Worm (Caenorhabditis elegans): Measurements from ENCODE around the gene vms-1.

Gene vms-1

ce11 chrIII:8126978-8127377 is 38.6 kb downstream of the vms-1 start (continued):
- TF ChIP-seq gmeb-2 (tag; optimal IDR thresholded peaks at IDR 0.05) (no peak), nfya-1 (tag; optimal IDR thresholded peaks at IDR 0.05) (peak; percentile 15), K02D7.2 (tag; optimal IDR thresholded peaks at IDR 0.05) (no peak), hlh-15 (tag; optimal IDR thresholded peaks at IDR 0.05) (no peak), unc-3 (GFP tag; conservative IDR thresholded peaks at IDR 0.05) (no peak), unc-3 (tag; optimal IDR thresholded peaks at IDR 0.05) (no peak), syd-9 (tag; optimal IDR thresholded peaks at IDR 0.05) (peak; percentile 57), eyg-1 (tag; optimal IDR thresholded peaks at IDR 0.05) (no peak), unc-42 (tag; optimal IDR thresholded peaks at IDR 0.05) (peak; percentile 32), ceh-30 (tag; optimal IDR thresholded peaks at IDR 0.05) (no peak), ceh-31 (tag; optimal IDR thresholded peaks at IDR 0.05) (peak; percentile 65), zip-5 (tag; optimal IDR thresholded peaks at IDR 0.05) (no peak), elt-4 (tag; optimal IDR thresholded peaks at IDR 0.05) (no peak)

DNA sequence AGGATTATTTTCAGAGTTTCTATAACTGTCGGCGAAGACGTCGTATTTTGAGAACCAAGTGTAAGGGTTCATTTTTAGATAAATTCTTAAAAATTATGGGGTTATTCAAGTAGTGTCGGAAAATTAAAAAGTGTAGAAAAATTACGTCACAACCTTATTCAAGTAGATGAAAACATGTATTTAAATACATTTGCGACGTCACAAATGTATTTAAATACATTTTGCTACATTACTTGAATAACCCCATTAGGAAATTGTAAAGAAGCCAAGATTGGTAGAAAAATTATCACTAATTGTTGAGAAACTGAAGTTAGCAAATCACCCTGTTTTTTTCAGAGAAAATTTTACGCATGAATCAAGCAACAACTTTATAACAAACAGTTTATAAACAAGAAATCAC is 40.9 kb downstream of the vms-1 start:
- TF ChIP-seq ceh-18 (tag; optimal IDR thresholded peaks at IDR 0.05) (no peak), fax-1 (tag; optimal IDR thresholded peaks at IDR 0.05) (no peak), che-1 (tag; optimal IDR thresholded peaks at IDR 0.05) (no peak), nhr-11 (tag; optimal IDR thresholded peaks at IDR 0.05) (no peak), pros-1 (tag; optimal IDR thresholded peaks at IDR 0.05) (no peak)

DNA sequence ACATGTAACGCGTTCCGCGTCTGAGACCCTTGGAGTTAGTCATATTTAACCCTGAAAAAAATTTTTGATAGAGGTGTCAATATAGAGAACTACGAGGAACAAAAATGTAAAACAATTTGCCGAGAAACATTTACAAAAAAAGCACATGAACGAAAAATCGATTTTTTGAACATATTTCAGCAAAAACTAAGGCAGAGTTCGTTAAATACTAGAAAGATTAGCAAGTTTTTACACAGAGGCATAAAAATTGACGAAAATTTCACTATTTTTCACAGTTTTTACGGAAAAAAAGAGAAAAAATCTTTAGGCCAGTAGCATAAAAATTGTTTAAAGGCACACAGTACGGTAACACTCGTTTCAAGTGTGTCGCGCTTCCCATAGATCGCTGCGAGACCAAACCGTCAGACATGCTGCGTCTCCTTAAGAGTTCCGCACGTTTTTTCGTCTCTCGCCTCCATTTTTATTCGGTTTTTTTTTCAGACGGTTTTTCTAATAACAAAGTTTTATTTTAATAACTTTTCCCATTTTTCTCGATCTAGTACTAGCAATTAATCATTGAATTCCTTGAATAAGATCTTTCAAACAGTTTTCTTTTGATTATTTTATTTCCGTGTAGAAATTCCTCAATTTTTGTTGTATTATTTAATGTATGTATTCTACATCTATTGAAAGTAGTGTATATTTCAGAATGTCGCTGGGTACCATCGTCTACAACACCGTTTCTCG is 42.0 kb downstream of the vms-1 start, which contains the start of the genes rpl-21 and C14B9.10:
Gene rpl-21 (minus strand): TSS at position 51 of the 726 bp plus-strand sequence.
Gene C14B9.10 (plus strand): TSS at position 676 of the 726 bp plus-strand sequence.
- TF ChIP-seq ceh-34 (tag; optimal IDR thresholded peaks at IDR 0.05) = no peak
- peak; percentile 23 for TF ChIP-seq elt-2 (tag; optimal IDR thresholded peaks at IDR 0.05)
- peak; percentile 49 for TF ChIP-seq tbx-2 (tag; optimal IDR thresholded peaks at IDR 0.05)
- TF ChIP-seq T23F11.4 (GFP tag; optimal IDR thresholded peaks at IDR 0.05) = no peak
- TF ChIP-seq pag-3 (tag; optimal IDR thresholded peaks at IDR 0.05; ENCODE audit: borderline replicate concordance) = no peak
- TF ChIP-seq fkh-6 (tag; optimal IDR thresholded peaks at IDR 0.05) = no peak
- no peak for TF ChIP-seq ceh-2 (tag; optimal IDR thresholded peaks at IDR 0.05)
- TF ChIP-seq C08G9.2 (tag; optimal IDR thresholded peaks at IDR 0.05) = no peak
- TF ChIP-seq hlh-6 (tag; optimal IDR thresholded peaks at IDR 0.05) = no peak
- TF ChIP-seq nfya-1 (tag; optimal IDR thresholded peaks at IDR 0.05) = peak; percentile 92
- no peak for TF ChIP-seq pax-1 (tag; optimal IDR thresholded peaks at IDR 0.05)
- no peak for TF ChIP-seq ceh-30 (tag; optimal IDR thresholded peaks at IDR 0.05)
- no peak for TF ChIP-seq gmeb-2 (tag; optimal IDR thresholded peaks at IDR 0.05)
- no peak for TF ChIP-seq Y22D7AL.16 (tag; optimal IDR thresholded peaks at IDR 0.05)
- TF ChIP-seq fkh-10 (GFP tag; optimal IDR thresholded peaks at IDR 0.05) = no peak
- no peak for TF ChIP-seq ref-2 (tag; optimal IDR thresholded peaks at IDR 0.05)
- TF ChIP-seq odd-2 (tag; optimal IDR thresholded peaks at IDR 0.05) = no peak
- no peak for TF ChIP-seq ahr-1 (tag; optimal IDR thresholded peaks at IDR 0.05)
- TF ChIP-seq syd-9 (tag; optimal IDR thresholded peaks at IDR 0.05) = no peak
- TF ChIP-seq unc-42 (tag; optimal IDR thresholded peaks at IDR 0.05) = peak; percentile 61
- TF ChIP-seq hlh-30 (tag; optimal IDR thresholded peaks at IDR 0.05; ENCODE audit: insufficient read depth) = peak; percentile 46
- TF ChIP-seq sox-4 (tag; optimal IDR thresholded peaks at IDR 0.05) = no peak
- TF ChIP-seq K09A11.1 (tag; optimal IDR thresholded peaks at IDR 0.05; ENCODE audit: insufficient read depth) = no peak
- TF ChIP-seq F13H6.1 (tag; optimal IDR thresholded peaks at IDR 0.05) = no peak
- peak; percentile 64 for TF ChIP-seq ceh-31 (tag; optimal IDR thresholded peaks at IDR 0.05)
- TF ChIP-seq madf-2 (tag; optimal IDR thresholded peaks at IDR 0.05) = no peak
- no peak for TF ChIP-seq pha-2 (tag; optimal IDR thresholded peaks at IDR 0.05)
- TF ChIP-seq hlh-8 (tag; optimal IDR thresholded peaks at IDR 0.05) = no peak
- TF ChIP-seq C38D4.7 (GFP tag; optimal IDR thresholded peaks at IDR 0.05) = no peak
- no peak for TF ChIP-seq mec-3 (tag; optimal IDR thresholded peaks at IDR 0.05; ENCODE audit: borderline replicate concordance)
- TF ChIP-seq che-1 (tag; optimal IDR thresholded peaks at IDR 0.05) = no peak
- no peak for TF ChIP-seq rnt-1 (tag; optimal IDR thresholded peaks at IDR 0.05)
- TF ChIP-seq ceh-48 (tag; optimal IDR thresholded peaks at IDR 0.05) = no peak
- TF ChIP-seq lim-6 (tag; optimal IDR thresholded peaks at IDR 0.05) = no peak
- no peak for TF ChIP-seq ceh-6 (GFP tag; optimal IDR thresholded peaks at IDR 0.05)
- no peak for TF ChIP-seq ceh-24 (tag; optimal IDR thresholded peaks at IDR 0.05)
- no peak for TF ChIP-seq K02D7.2 (tag; optimal IDR thresholded peaks at IDR 0.05)
- no peak for TF ChIP-seq hlh-13 (GFP tag; optimal IDR thresholded peaks at IDR 0.05)
- TF ChIP-seq zip-5 (tag; optimal IDR thresholded peaks at IDR 0.05) = no peak
